Worm (Caenorhabditis elegans): ENCODE data around the gene scl-17.

The scl-17 gene

DNA sequence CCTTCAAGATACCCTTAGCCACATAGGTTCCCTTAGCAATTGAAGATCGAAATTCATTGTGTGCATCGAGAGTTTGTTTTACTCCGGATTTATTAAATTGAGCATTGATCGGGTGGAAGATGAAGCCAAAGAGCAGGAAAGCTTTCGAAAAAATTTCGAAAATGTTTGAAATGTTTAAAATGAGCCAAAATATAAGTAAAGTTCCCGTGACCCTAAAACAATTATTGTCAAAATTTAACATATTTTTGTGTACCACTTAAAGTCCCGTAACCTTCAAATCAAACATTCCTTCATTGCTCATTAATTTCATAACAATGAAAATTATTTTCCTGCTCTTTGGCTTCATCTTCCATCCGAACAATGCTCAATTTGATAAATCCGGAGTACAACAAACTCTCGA is at the start of gene scl-17:
TSS of gene scl-17 (plus strand) at position 301 of the 400 bp plus-strand sequence.
- TF ChIP-seq C08G9.2 (tag; optimal IDR thresholded peaks at IDR 0.05) (no peak), ttx-3 (tag; optimal IDR thresholded peaks at IDR 0.05) (no peak), unc-42 (tag; optimal IDR thresholded peaks at IDR 0.05) (no peak), T23F11.4 (GFP tag; optimal IDR thresholded peaks at IDR 0.05) (no peak), lim-6 (tag; optimal IDR thresholded peaks at IDR 0.05) (no peak), hlh-13 (GFP tag; optimal IDR thresholded peaks at IDR 0.05) (no peak), pag-3 (tag; optimal IDR thresholded peaks at IDR 0.05; ENCODE audit: borderline replicate concordance) (no peak)

DNA sequence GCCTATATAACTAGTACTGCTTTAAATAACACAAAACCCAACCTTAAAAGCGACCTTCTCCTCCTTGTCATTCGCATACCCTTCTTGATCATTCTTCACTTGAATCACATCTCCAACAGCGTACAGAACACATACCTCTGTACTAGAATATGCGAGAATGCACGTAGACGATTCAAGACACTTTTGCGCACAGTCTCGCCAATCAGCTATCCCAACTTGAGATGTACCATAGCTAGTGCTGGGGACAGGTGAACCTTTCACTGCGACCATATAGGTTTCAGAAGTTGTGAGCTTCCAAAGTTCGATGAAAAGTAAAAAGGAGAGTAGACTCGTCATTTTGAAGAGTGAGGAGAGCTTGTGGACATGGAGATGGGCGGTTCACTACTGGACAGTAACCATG is 47.3 kb upstream of the scl-17 start, which contains the start of gene F54D12.8:
TSS of gene F54D12.8 (minus strand) at position 336 of the 400 bp plus-strand sequence.
- TF ChIP-seq pqm-1 (tag; optimal IDR thresholded peaks at IDR 0.05): no peak
- TF ChIP-seq unc-3 (GFP tag; conservative IDR thresholded peaks at IDR 0.05): no peak
- TF ChIP-seq unc-3 (tag; optimal IDR thresholded peaks at IDR 0.05): no peak
- TF ChIP-seq ztf-16 (tag; optimal IDR thresholded peaks at IDR 0.05): no peak
- TF ChIP-seq unc-42 (tag; optimal IDR thresholded peaks at IDR 0.05): no peak
- no peak for TF ChIP-seq syd-9 (tag; optimal IDR thresholded peaks at IDR 0.05)
- TF ChIP-seq nhr-232 (tag; optimal IDR thresholded peaks at IDR 0.05): no peak
- TF ChIP-seq ceh-45 (GFP tag; IDR thresholded peaks at IDR 0.05): no peak
- TF ChIP-seq ceh-31 (tag; optimal IDR thresholded peaks at IDR 0.05): no peak
- TF ChIP-seq pros-1 (tag; optimal IDR thresholded peaks at IDR 0.05): no peak
- no peak for TF ChIP-seq ceh-19 (GFP tag; optimal IDR thresholded peaks at IDR 0.05)
- TF ChIP-seq dmd-4 (tag; optimal IDR thresholded peaks at IDR 0.05; ENCODE audit: borderline replicate concordance): no peak
- no peak for TF ChIP-seq ceh-34 (tag; optimal IDR thresholded peaks at IDR 0.05)
- TF ChIP-seq ceh-9 (tag; optimal IDR thresholded peaks at IDR 0.05): no peak
- TF ChIP-seq hlh-8 (tag; optimal IDR thresholded peaks at IDR 0.05): no peak

DNA sequence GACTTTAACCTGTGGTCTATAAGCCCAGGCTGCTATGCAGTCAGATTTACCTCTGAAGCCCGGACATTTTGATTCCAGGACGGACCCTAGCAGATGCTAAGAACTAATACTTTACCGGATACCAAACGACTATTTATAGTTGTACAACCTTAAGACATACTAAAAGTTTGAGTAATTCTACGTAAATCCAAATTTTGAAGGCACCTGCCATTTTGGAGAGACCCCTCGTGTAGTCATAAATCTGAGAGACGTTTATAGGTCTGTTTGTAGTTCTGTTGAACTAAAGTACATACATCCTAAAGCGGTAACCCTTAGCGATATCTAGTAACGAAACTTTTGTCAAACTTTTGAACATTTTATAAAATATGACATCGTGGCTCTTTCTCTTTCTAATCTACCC is 46.6 kb upstream of the scl-17 start, which contains the start of gene F54D12.2:
TSS of gene F54D12.2 (plus strand) at position 301 of the 400 bp plus-strand sequence.
- TF ChIP-seq dve-1 (tag; optimal IDR thresholded peaks at IDR 0.05) (no peak), ttx-3 (tag; optimal IDR thresholded peaks at IDR 0.05) (no peak), unc-42 (tag; optimal IDR thresholded peaks at IDR 0.05) (no peak), ahr-1 (tag; optimal IDR thresholded peaks at IDR 0.05) (no peak)

DNA sequence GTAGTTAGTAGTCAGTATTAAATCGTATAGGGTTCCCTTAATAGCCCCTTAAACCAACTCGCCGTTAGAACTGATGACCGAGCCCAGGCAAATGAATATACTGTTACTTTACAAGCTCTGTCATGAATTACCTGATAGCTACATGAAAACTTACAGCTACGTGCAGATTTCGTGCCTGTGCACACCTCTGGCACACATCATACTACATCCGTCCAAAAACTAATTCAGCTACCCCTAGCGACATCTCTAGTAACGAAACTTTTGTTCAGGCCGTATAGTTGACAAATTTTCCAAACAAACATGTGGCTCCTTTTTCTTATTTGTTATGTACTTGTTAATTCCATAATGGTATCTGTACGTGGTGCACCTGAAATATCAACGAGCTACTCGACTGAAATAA is 44.9 kb upstream of the scl-17 start, which contains the start of gene F54D12.1:
TSS of gene F54D12.1 (plus strand) at position 301 of the 400 bp plus-strand sequence.
- TF ChIP-seq ceh-30 (tag; optimal IDR thresholded peaks at IDR 0.05): no peak

DNA sequence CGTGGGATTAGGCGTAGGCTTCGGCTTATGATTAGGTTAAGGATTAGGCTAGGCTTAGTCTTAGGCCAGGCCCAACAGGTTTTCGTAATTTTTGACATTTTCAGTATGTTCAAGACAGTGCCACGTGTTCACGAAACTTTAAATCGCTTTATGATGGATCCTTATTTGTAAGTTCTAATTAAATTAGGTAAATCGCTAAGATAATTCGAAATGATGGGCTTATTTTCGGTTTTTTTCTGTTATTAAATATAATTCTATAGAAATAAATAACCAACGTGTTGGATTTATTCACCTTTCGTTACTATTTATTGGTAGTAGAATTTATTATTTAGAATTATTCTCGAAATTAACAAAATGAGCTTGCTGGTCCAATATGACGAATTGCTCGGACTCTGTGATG is 43.5 kb upstream of the scl-17 start, which contains the start of gene Y51H7C.8:
TSS of gene Y51H7C.8 (plus strand) at position 301 of the 400 bp plus-strand sequence.
- TF ChIP-seq C08G9.2 (tag; optimal IDR thresholded peaks at IDR 0.05) (no peak), eyg-1 (tag; optimal IDR thresholded peaks at IDR 0.05) (no peak), madf-2 (tag; optimal IDR thresholded peaks at IDR 0.05) (no peak), K09A11.1 (tag; optimal IDR thresholded peaks at IDR 0.05; ENCODE audit: insufficient read depth) (no peak), hlh-8 (tag; optimal IDR thresholded peaks at IDR 0.05) (no peak), hlh-15 (tag; optimal IDR thresholded peaks at IDR 0.05) (no peak)

DNA sequence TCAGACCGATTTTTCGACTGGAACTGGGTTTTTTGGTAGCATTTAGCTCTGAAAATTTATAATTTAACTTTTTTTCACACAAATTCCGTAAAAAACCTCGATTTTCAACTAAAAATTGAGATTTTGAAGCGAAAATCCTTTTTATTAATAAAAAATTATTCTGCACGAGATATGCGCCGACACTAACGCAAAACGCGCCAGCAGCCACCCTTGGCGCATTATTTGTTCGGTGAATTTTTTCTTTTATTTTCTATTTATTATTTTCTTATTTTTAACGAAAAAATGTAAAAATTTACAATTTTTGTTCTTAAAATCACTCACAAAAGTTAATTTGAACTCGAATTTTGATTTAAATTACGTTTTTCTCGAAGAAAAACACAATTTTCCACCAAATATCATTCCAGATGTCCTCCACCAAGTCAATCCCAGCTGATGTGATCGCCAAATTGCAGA is 42.8 kb upstream of the scl-17 start, which contains the start of gene Y51H7C.7:
TSS of gene Y51H7C.7 (plus strand) at position 403 of the 453 bp plus-strand sequence.
- no peak for TF ChIP-seq C08G9.2 (tag; optimal IDR thresholded peaks at IDR 0.05)
- TF ChIP-seq nhr-11 (tag; optimal IDR thresholded peaks at IDR 0.05): no peak
- TF ChIP-seq lim-6 (tag; optimal IDR thresholded peaks at IDR 0.05): no peak
- TF ChIP-seq pag-3 (tag; optimal IDR thresholded peaks at IDR 0.05; ENCODE audit: borderline replicate concordance): no peak
- no peak for TF ChIP-seq unc-86 (tag; optimal IDR thresholded peaks at IDR 0.05)
- no peak for TF ChIP-seq hlh-8 (tag; optimal IDR thresholded peaks at IDR 0.05)
- no peak for TF ChIP-seq ztf-16 (tag; optimal IDR thresholded peaks at IDR 0.05)
- no peak for TF ChIP-seq fkh-10 (GFP tag; optimal IDR thresholded peaks at IDR 0.05)
- TF ChIP-seq K02D7.2 (tag; optimal IDR thresholded peaks at IDR 0.05): no peak
- TF ChIP-seq ahr-1 (tag; optimal IDR thresholded peaks at IDR 0.05): no peak
- TF ChIP-seq mec-3 (tag; optimal IDR thresholded peaks at IDR 0.05; ENCODE audit: borderline replicate concordance): no peak
